Worm (Caenorhabditis elegans) whole organism, late embryonic: Measurements from ENCODE around the gene oac-59.

ENCODE experiments used
- ceh-30 ChIP-seq: fragments of 150-350 bp; optimal IDR thresholded peaks from 2 replicates; lab custom pipeline; 2014; ENCODE audit warnings: missing biosample characterization, missing genetic modification characterization
- elt-2 ChIP-seq: sonication (generic microtip); optimal IDR thresholded peaks from 2 replicates; lab custom pipeline; 2016; ENCODE audit warnings: missing genetic modification reagents, missing genetic modification characterization, missing compliant biosample characterization
- eyg-1 ChIP-seq: sonication (generic microtip); optimal IDR thresholded peaks from 2 replicates; lab custom pipeline; 2016; ENCODE audit warnings: missing genotype, missing genetic modification characterization, missing compliant biosample characterization
- nhr-11 ChIP-seq: fragments of 150-350 bp; optimal IDR thresholded peaks from 2 replicates; lab custom pipeline; 2014; ENCODE audit warnings: missing biosample characterization, missing genetic modification characterization

DNA sequence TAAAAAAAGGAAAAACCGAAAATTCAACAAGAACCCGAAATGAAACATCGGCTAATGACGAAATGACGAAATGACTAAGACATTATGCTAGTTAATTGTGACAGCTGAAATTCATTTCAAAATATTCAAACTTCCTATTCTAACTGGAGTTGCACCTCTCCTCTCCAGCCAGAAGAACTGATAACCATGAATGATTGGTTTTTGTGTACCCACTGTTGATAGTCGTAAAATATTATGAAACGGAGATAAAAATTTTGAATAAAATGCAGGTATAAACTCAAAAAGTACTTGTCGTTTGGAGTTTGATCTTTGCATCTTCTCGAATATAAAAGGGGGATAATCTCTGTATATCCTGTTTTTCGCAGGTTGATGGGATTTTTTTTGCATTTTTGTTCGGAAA lies 1.8 kb upstream of the oac-59 start:
- TF ChIP-seq eyg-1 (tag; lab: Kevin White, UChicago) (no peak), elt-2 (tag; lab: Kevin White, UChicago) (no peak), nhr-11 (tag; lab: Kevin White, UChicago) (no peak), ceh-30 (tag; lab: Kevin White, UChicago) (no peak)
